Worm (Caenorhabditis elegans) whole organism, dauer: Measurements from ENCODE around the gene F10E9.2.

ENCODE experiments used
- unc-62 ChIP-seq: sonication (generic microtip); optimal IDR thresholded peaks from 2 replicates; lab custom pipeline; 2017; ENCODE audit warnings: missing biosample characterization, missing genetic modification reagents, missing genetic modification characterization

F10E9.2 gene

ce11 chrIII:8312393-8312792 is at the start of gene F10E9.2:
Gene F10E9.2 (plus strand): TSS chrIII:8312693.
- no peak for TF ChIP-seq unc-62 (GFP tag; lab: Kevin White, UChicago)

DNA sequence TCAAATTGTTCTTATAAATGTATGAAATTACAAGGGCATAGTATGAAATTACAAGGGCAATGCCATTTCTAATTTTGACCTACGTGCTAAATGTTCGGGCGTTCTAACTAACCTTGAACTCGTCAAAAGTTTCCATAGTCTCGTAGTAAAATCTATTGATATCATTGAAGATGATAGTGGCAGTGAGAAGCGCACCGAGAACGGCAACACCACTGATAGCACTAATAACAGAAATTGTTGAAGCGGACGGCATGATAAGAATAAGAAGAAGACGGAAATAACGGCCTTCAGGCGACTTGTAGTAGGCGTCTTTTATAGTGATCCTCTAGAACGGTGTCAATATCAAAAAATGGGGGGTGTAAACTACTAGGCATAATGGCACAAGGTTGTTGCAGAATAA is 49.1 kb upstream of the F10E9.2 start, which contains the start of gene col-91:
TSS of gene col-91 (minus strand) at position 288 of the 400 bp plus-strand sequence.
- TF ChIP-seq unc-62 (GFP tag; lab: Kevin White, UChicago): no peak

ce11 chrIII:8265753-8266152 is 46.7 kb upstream of the F10E9.2 start, which contains the start of gene mrps-9:
Gene mrps-9 (plus strand): TSS chrIII:8266062.
- TF ChIP-seq unc-62 (GFP tag; lab: Kevin White, UChicago): no peak

DNA sequence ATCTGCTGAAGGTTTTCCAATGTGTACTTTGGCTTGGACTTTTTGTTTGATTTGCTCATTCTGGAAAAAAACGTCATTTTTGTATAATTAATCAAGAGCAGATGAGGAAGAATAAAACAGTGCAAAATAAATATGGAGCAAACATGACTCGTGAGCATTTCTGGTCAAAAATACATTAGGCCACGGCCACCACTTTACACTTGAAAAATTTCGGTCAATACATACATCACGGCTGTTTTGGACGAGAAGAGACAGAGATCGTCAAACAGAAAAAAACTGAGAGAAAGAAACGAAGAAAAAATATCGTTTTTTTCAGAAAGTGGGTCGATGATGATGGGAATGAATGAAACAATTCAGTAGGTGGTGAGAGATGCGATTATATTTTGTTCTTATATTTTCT is 44.2 kb upstream of the F10E9.2 start, which contains the start of the genes F09G8.7 and crn-7:
TSS of gene F09G8.7 (minus strand) at position 60 of the 400 bp plus-strand sequence.
TSS of gene crn-7 (plus strand) at position 236 of the 400 bp plus-strand sequence.
- no peak for TF ChIP-seq unc-62 (GFP tag; lab: Kevin White, UChicago)

- TF ChIP-seq unc-62 (GFP tag; lab: Kevin White, UChicago): no peak
Measured at ce11 chrIII:8271676-8272225, 40.7 kb upstream of the F10E9.2 start, which contains the start of the genes mps-4 and F09G8.10. Gene mps-4 (minus strand): TSS chrIII:8271776. Gene F09G8.10 (minus strand): TSS chrIII:8272175.

DNA sequence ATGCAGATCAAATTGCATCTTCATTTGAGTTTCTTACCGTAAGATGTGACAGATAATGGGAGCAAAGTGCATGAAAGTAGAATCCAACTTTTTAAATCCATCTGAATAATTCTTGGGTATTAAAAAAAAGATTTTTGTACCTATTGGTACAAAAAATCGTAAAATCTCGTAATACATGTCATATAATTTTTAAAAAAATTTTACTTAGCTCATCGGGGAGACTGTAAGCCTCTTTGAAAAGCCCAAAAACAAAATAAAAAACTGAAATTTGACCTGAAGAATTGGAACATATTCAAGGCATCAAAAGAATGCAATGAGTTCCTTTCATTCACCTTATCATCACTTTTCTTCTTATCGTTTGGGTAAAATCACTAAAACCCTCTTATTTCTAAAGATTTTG is 36.6 kb upstream of the F10E9.2 start, which contains the start of gene clec-160:
TSS of gene clec-160 (minus strand) at position 101 of the 400 bp plus-strand sequence.
- TF ChIP-seq unc-62 (GFP tag; lab: Kevin White, UChicago): no peak

- no peak for TF ChIP-seq unc-62 (GFP tag; lab: Kevin White, UChicago)
Measured at ce11 chrIII:8278801-8279200, 33.7 kb upstream of the F10E9.2 start, which contains the start of gene mig-10. Gene mig-10 (plus strand): TSS chrIII:8279101.

ce11 chrIII:8279567-8279966 is 32.9 kb upstream of the F10E9.2 start:
- no peak for TF ChIP-seq unc-62 (GFP tag; lab: Kevin White, UChicago)

DNA sequence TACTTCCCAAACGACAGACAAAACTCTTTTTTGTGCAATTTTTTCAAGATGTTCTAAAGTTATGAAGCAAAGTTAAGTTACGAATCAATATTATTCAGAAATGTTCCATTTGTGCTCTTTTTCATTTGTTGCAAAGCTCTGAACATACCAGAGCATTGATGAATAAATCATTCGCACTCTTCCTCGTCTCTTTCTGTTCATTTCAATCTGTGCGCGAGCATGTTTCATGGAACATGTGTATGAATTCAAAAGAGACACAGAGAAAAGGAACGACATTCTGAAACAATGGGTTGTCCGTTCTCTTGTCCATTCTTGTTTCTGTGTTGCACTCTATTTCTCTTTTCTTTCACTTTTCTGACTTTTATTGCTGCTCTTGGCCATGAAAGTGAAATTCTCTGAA is 32.1 kb upstream of the F10E9.2 start:
- no peak for TF ChIP-seq unc-62 (GFP tag; lab: Kevin White, UChicago)

DNA sequence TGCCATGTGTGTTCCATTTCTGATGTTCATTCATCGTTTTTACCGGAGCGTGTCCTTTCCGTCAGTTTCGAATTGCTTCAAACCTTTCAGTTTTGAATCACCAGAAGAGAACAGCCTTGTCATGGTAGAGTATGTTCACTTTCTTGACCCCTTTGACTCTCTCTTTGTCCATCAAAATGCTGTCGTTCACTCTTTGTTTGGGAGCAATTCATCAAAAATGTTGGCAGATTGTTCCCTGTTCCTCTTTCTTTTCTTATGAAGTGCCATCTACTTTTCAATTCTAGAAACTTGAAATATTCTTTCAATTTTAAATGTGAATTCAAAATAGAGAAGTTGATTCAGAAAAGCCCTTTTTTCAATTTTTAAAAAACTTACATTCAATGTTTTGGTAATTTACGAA is 31.2 kb upstream of the F10E9.2 start:
- TF ChIP-seq unc-62 (GFP tag; lab: Kevin White, UChicago): no peak

DNA sequence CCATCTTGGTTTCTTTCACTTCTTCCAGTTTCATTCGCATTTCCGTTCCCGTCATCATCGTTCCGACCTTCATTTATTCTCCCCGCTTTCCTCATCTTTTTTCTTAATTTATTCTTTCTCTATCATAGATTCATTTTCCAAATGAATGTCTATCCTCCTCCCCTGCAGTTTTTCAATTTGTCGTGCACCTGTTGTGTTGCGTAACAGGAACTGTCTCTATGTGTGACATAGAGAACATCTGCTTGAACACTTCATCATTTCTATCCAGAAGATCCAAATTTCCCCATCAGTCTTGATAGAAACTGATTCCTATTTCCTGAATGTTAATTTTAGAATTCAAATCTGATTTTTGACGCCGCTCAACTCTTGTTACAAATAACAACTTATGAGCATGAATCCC is 29.0 kb upstream of the F10E9.2 start:
- no peak for TF ChIP-seq unc-62 (GFP tag; lab: Kevin White, UChicago)

ce11 chrIII:8286003-8286402 is 26.5 kb upstream of the F10E9.2 start:
- TF ChIP-seq unc-62 (GFP tag; lab: Kevin White, UChicago): no peak

DNA sequence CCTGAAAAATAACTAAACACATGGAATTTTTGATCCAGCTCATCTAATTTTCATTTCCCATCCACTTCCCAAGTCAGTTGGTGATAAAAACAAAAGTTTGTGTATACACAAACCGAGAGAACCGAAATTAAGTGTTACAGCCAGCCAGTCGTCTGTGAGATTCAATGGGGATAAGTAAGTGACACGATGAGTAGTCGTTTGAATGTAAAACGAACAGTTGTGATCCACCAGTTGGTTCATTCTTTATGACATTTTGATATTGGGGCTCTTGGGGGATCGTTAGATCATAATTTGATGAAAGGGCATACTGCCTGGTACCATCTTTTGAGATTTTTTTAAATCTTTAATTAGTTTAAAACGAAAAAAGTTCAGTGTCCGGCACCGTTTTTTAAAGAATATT is 25.7 kb upstream of the F10E9.2 start:
- no peak for TF ChIP-seq unc-62 (GFP tag; lab: Kevin White, UChicago)

- no peak for TF ChIP-seq unc-62 (GFP tag; lab: Kevin White, UChicago)
Measured at ce11 chrIII:8287519-8287918, 25.0 kb upstream of the F10E9.2 start.

ce11 chrIII:8289181-8289580 is 23.3 kb upstream of the F10E9.2 start:
- no peak for TF ChIP-seq unc-62 (GFP tag; lab: Kevin White, UChicago)

DNA sequence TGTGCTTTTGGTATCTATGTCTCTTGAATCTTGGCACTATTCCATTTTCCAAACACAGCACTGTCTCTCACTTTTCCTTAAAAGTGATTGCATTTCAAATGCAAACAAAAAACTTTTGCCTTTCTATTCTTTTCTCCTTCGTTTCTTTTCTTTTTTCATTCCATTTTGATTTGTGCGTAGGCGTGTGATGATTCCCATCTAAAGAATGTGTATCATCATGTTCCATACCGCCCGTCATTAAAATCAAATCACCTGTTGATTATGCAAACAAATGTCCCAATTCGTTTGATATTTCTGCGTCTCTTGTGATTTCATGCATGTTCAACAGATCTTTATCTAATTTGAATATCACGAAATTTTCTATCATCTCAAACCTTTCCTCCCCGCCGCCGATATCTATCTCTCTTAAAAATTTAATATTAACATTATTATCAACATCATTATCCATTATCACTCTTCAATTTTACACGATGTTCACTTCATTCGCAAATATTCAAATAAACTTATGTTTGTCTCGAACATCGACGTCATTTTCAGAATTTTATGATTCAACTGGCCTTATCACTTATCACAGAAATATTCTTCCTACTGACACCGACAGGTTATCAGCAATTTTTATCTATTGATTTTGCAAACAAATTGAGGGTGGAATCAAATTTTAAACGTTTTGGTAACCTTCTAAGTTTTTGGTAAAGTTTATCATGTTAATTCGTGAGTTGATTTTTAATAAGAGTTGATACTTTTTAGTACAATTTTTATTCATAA is 21.0 kb upstream of the F10E9.2 start:
- TF ChIP-seq unc-62 (GFP tag; lab: Kevin White, UChicago): no peak
